Fruit fly (Drosophila melanogaster): Measurements from ENCODE around the gene Wdr82.

The Wdr82 gene

DNA sequence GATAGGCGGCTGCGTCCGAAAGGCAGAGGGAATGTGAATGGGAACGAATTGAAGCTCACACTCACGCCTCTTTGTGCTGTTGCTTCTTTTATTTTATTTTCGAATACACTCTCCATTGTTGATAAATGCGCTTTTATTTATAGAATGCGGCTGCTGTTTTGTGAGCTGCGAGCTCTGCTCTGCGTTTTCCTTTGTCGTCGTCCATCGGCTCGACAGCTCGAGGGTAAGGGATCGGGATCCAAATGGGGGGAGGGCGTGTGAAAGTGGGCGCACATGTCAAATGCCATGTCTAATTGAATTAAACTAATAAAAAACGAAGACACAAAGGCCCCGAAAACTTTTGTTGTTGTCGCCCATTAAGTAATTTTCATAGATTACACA lies 49.8 kb downstream of the Wdr82 start:
- TF ChIP-seq CG4360 (GFP tag; IDR thresholded peaks at IDR 0.05) (peak; percentile 21; the same call in 1 of the 2 replicates), D19A (tag; optimal IDR thresholded peaks at IDR 0.05) (peak; percentile 12), gsb-n (tag; optimal IDR thresholded peaks at IDR 0.05) (peak; percentile 6), vvl (GFP tag; IDR thresholded peaks at IDR 0.05) (no peak), sens (GFP tag) (no peak), crol (GFP tag; IDR thresholded peaks at IDR 0.05) (0 out of 2 replicates have a peak, but pooled peaks have one; percentile 18), Xrp1 (GFP tag; IDR thresholded peaks at IDR 0.05) (peak; percentile 25; the same call in 1 of the 2 replicates)

DNA sequence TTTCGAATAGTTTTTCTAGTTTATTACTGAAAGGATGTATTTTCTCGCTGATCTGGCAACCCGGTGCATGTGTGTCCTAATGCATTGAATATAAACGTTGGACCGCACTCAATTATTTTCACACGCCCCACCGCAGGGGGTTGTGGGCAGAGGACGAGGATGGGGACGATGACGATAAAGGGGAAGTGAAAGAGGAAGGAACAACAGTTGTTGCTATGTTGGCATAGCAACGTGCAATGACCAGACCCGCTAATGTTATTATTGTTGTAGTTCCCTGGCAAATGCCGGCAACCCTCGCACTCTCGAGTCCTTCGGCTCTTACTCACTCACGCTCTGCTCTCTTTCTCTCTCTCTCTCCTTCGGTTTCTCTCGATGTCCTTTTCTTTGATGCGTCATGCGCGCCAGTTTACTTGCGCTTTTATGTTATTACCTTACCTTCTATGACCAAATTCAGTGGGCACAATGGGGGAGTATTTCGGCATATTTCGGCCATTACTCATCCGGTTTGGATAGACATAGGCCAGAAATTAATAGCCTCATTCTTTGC lies 50.5 kb downstream of the Wdr82 start:
- TF ChIP-seq Bdp1 (GFP tag; optimal IDR thresholded peaks at IDR 0.05) (no peak), CG4360 (GFP tag; IDR thresholded peaks at IDR 0.05) (0 out of 2 replicates have a peak, but pooled peaks have one; percentile 11), seq (GFP tag; IDR thresholded peaks at IDR 0.05) (peak; percentile 14; the same call in 1 of the 2 replicates), ap (GFP tag; IDR thresholded peaks at IDR 0.05) (0 out of 2 replicates have a peak, but pooled peaks have one; percentile 11), nerfin-1 (tag; optimal IDR thresholded peaks at IDR 0.05) (peak; percentile 55), CG1832 (GFP tag; optimal IDR thresholded peaks at IDR 0.05) (peak; percentile 27), tx (GFP tag; optimal IDR thresholded peaks at IDR 0.05) (no peak), crol (GFP tag; IDR thresholded peaks at IDR 0.05) (peak; percentile 56), zen2 (GFP tag; IDR thresholded peaks at IDR 0.05; ENCODE audit: partially characterized antibody) (peak; percentile 11; the same call in 1 of the 3 replicates), amos (GFP tag; IDR thresholded peaks at IDR 0.05; ENCODE audit: partially characterized antibody) (no peak), CG7357 (GFP tag; IDR thresholded peaks at IDR 0.05) (no peak), CkIIα-i1 (GFP tag; IDR thresholded peaks at IDR 0.05) (no peak), sens (GFP tag) (peak; percentile 44), Deaf1 (tag; optimal IDR thresholded peaks at IDR 0.05) (peak; percentile 45), CG10267 (tag; optimal IDR thresholded peaks at IDR 0.05) (no peak), Trl (optimal IDR thresholded peaks at IDR 0.05) (peak; percentile 71 to 73), Trl (GFP tag; optimal IDR thresholded peaks at IDR 0.05) (no peak), Hsf (GFP tag; optimal IDR thresholded peaks at IDR 0.05) (no peak), caup (GFP tag; optimal IDR thresholded peaks at IDR 0.05; ENCODE audit: severe bottlenecking) (no peak), chinmo (GFP tag; IDR thresholded peaks at IDR 0.05; ENCODE audit: partially characterized antibody) (0 out of 4 replicates have a peak, but pooled peaks have one; percentile 13), sd (tag; optimal IDR thresholded peaks at IDR 0.05) (peak; percentile 39), ewg (GFP tag; optimal IDR thresholded peaks at IDR 0.05) (peak; percentile 78), CG7745 (tag; optimal IDR thresholded peaks at IDR 0.05) (no peak), D (optimal IDR thresholded peaks at IDR 0.05) (peak; percentile 19), D (GFP tag; optimal IDR thresholded peaks at IDR 0.05) (no peak), pros (GFP tag; optimal IDR thresholded peaks at IDR 0.05) (peak; percentile 73), z (GFP tag; IDR thresholded peaks at IDR 0.05) (peak; percentile 44; the same call in 1 of the 3 replicates), CG4854 (GFP tag; optimal IDR thresholded peaks at IDR 0.05) (no peak), psq (GFP tag; optimal IDR thresholded peaks at IDR 0.05) (peak; percentile 6), scrt (GFP tag; optimal IDR thresholded peaks at IDR 0.05) (peak; percentile 79), NFAT (GFP tag; IDR thresholded peaks at IDR 0.05) (0 out of 2 replicates have a peak, but pooled peaks have one; percentile 3), CG15269 (tag; optimal IDR thresholded peaks at IDR 0.05) (no peak), shn (GFP tag; optimal IDR thresholded peaks at IDR 0.05) (no peak), trem (tag; optimal IDR thresholded peaks at IDR 0.05) (peak; percentile 16), HmgD (GFP tag; optimal IDR thresholded peaks at IDR 0.05) (no peak), Rfx (GFP tag; IDR thresholded peaks at IDR 0.05) (peak; percentile 76), lmd (GFP tag; IDR thresholded peaks at IDR 0.05) (no peak), CG13894 (tag; optimal IDR thresholded peaks at IDR 0.05) (peak; percentile 87)

Measured in whole organism, embryonic.